Worm (Caenorhabditis elegans): ENCODE results near the gene C36H8.1.

C36H8.1 gene

ce11 chrIV:12744713-12745112 is at the start of gene C36H8.1:
TSS of gene C36H8.1 (minus strand) at chrIV:12744813.
- TF ChIP-seq mab-5 (tag; optimal IDR thresholded peaks at IDR 0.05): no peak
- no peak for TF ChIP-seq hlh-1 (tag; optimal IDR thresholded peaks at IDR 0.05)
- TF ChIP-seq lin-13 (tag; optimal IDR thresholded peaks at IDR 0.05): no peak

ce11 chrIV:12793621-12794020 is 49.0 kb upstream of the C36H8.1 start, which contains the start of gene pin-2:
TSS of gene pin-2 (plus strand) at chrIV:12793847.
- TF ChIP-seq ceh-83 (GFP tag; optimal IDR thresholded peaks at IDR 0.05) (no peak), ces-1 (GFP tag; optimal IDR thresholded peaks at IDR 0.05) (no peak), sptf-1 (tag; optimal IDR thresholded peaks at IDR 0.05) (no peak), bed-3 (GFP tag; optimal IDR thresholded peaks at IDR 0.05) (no peak), elt-3 (tag; optimal IDR thresholded peaks at IDR 0.05) (no peak), unc-39 (tag; optimal IDR thresholded peaks at IDR 0.05) (no peak), lin-32 (GFP tag; optimal IDR thresholded peaks at IDR 0.05) (no peak), lsy-2 (tag; optimal IDR thresholded peaks at IDR 0.05) (no peak), elt-1 (tag; optimal IDR thresholded peaks at IDR 0.05; ENCODE audit: borderline replicate concordance, insufficient read depth) (no peak), ham-2 (GFP tag; optimal IDR thresholded peaks at IDR 0.05) (no peak), sem-2 (GFP tag; optimal IDR thresholded peaks at IDR 0.05) (no peak), nhr-28 (tag; optimal IDR thresholded peaks at IDR 0.05) (no peak)

ce11 chrIV:12792494-12792893 is 47.9 kb upstream of the C36H8.1 start, which contains the start of gene F07C6.6:
TSS of gene F07C6.6 (plus strand) at chrIV:12792794.
- TF ChIP-seq ceh-83 (GFP tag; optimal IDR thresholded peaks at IDR 0.05) (no peak), nhr-28 (tag; optimal IDR thresholded peaks at IDR 0.05) (no peak)

- TF ChIP-seq mls-2 (tag; optimal IDR thresholded peaks at IDR 0.05) (no peak), mep-1 (tag; optimal IDR thresholded peaks at IDR 0.05) (no peak), snpc-4 (tag; optimal IDR thresholded peaks at IDR 0.05) (no peak), ces-1 (GFP tag; optimal IDR thresholded peaks at IDR 0.05) (no peak), elt-1 (tag; optimal IDR thresholded peaks at IDR 0.05; ENCODE audit: borderline replicate concordance, insufficient read depth) (no peak), sem-2 (GFP tag; optimal IDR thresholded peaks at IDR 0.05) (no peak), zip-8 (tag; optimal IDR thresholded peaks at IDR 0.05) (no peak), nhr-28 (tag; optimal IDR thresholded peaks at IDR 0.05) (no peak), bed-3 (GFP tag; optimal IDR thresholded peaks at IDR 0.05) (no peak), ceh-39 (tag; optimal IDR thresholded peaks at IDR 0.05) (no peak), unc-120 (tag; optimal IDR thresholded peaks at IDR 0.05; ENCODE audit: poor library complexity, severe bottlenecking) (no peak), mab-5 (tag; optimal IDR thresholded peaks at IDR 0.05) (no peak), unc-39 (tag; optimal IDR thresholded peaks at IDR 0.05) (no peak), lin-32 (GFP tag; optimal IDR thresholded peaks at IDR 0.05) (no peak), ceh-43 (GFP tag; optimal IDR thresholded peaks at IDR 0.05) (no peak), unc-62 (GFP tag; optimal IDR thresholded peaks at IDR 0.05) (no peak), nhr-12 (tag; optimal IDR thresholded peaks at IDR 0.05) (no peak), lsy-2 (tag; optimal IDR thresholded peaks at IDR 0.05) (no peak), drap-1 (GFP tag; optimal IDR thresholded peaks at IDR 0.05) (no peak), M03D4.4 (tag; optimal IDR thresholded peaks at IDR 0.05) (no peak)
Observed at ce11 chrIV:12790871-12791270, 46.3 kb upstream of the C36H8.1 start, which contains the start of gene F07C6.2. TSS of gene F07C6.2 (plus strand) at chrIV:12791171.

ce11 chrIV:12789088-12789487 is 44.5 kb upstream of the C36H8.1 start, which contains the start of gene F07C6.3:
TSS of gene F07C6.3 (plus strand) at chrIV:12789235.
- TF ChIP-seq ceh-83 (GFP tag; optimal IDR thresholded peaks at IDR 0.05) (no peak), M03D4.4 (tag; optimal IDR thresholded peaks at IDR 0.05) (no peak), elt-3 (tag; optimal IDR thresholded peaks at IDR 0.05) (no peak), nhr-76 (tag; optimal IDR thresholded peaks at IDR 0.05) (no peak), ceh-43 (GFP tag; optimal IDR thresholded peaks at IDR 0.05) (no peak), sem-2 (GFP tag; optimal IDR thresholded peaks at IDR 0.05) (no peak), ham-2 (GFP tag; optimal IDR thresholded peaks at IDR 0.05) (no peak), elt-1 (tag; optimal IDR thresholded peaks at IDR 0.05; ENCODE audit: borderline replicate concordance, insufficient read depth) (no peak), lsy-2 (tag; optimal IDR thresholded peaks at IDR 0.05) (no peak), ceh-39 (tag; optimal IDR thresholded peaks at IDR 0.05) (no peak), blmp-1 (tag; optimal IDR thresholded peaks at IDR 0.05) (no peak), nhr-28 (tag; optimal IDR thresholded peaks at IDR 0.05) (no peak), snpc-4 (tag; optimal IDR thresholded peaks at IDR 0.05) (no peak), lin-32 (GFP tag; optimal IDR thresholded peaks at IDR 0.05) (no peak), unc-120 (tag; optimal IDR thresholded peaks at IDR 0.05; ENCODE audit: poor library complexity, severe bottlenecking) (no peak), unc-62 (GFP tag; optimal IDR thresholded peaks at IDR 0.05) (no peak), nhr-237 (tag; optimal IDR thresholded peaks at IDR 0.05) (no peak), mep-1 (tag; optimal IDR thresholded peaks at IDR 0.05) (no peak)
